Worm (Caenorhabditis elegans): ENCODE data around the gene nas-31.

The nas-31 gene

DNA sequence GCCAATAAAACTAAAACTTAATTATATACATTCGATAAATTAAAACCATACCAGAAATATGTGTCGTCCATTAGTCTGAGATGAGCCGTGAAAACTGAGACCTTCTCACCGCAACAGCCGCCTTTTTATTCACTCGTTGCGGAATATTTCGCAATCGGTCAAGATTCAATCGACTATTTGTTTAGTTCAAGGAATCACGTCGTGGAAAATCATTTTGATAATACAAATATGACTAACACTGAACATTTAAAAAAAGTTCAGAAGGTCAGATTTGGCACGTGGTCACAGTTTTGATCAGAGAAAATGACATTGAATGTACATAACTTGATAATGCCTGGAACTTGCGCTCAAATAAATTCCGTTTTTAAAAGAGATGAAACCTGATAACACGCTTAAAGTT lies 17.1 kb upstream of the nas-31 start, which contains the start of gene F17C11.11 (continued):
- no peak for TF ChIP-seq egl-13 (tag; optimal IDR thresholded peaks at IDR 0.05)
- no peak for TF ChIP-seq isw-1 (GFP tag; IDR thresholded peaks at IDR 0.05)
- TF ChIP-seq fkh-4 (tag; optimal IDR thresholded peaks at IDR 0.05; ENCODE audit: borderline replicate concordance), result no peak
- TF ChIP-seq skn-1 (tag; optimal IDR thresholded peaks at IDR 0.05), result peak; percentile 72
- no peak for TF ChIP-seq blmp-1 (tag; optimal IDR thresholded peaks at IDR 0.05)
- TF ChIP-seq mab-9 (GFP tag; IDR thresholded peaks at IDR 0.05), result no peak
- TF ChIP-seq rnt-1 (tag; optimal IDR thresholded peaks at IDR 0.05), result peak; percentile 52
- TF ChIP-seq lin-14 (GFP tag; optimal IDR thresholded peaks at IDR 0.05), result peak; percentile 27
- TF ChIP-seq ceh-63 (GFP tag; optimal IDR thresholded peaks at IDR 0.05), result no peak
- no peak for TF ChIP-seq ama-1 (optimal IDR thresholded peaks at IDR 0.05)
- TF ChIP-seq unc-130 (tag; optimal IDR thresholded peaks at IDR 0.05), result no peak
- TF ChIP-seq unc-86 (tag; optimal IDR thresholded peaks at IDR 0.05), result no peak
- peak in 1 of 2 experiments; percentile 1 for TF ChIP-seq lsy-2 (tag; optimal IDR thresholded peaks at IDR 0.05)
- peak; percentile 10 for TF ChIP-seq nhr-20 (tag; optimal IDR thresholded peaks at IDR 0.05)
- TF ChIP-seq C04F5.9 (tag; optimal IDR thresholded peaks at IDR 0.05), result no peak
- TF ChIP-seq nhr-71 (tag; optimal IDR thresholded peaks at IDR 0.05), result peak; percentile 48
- TF ChIP-seq nhr-76 (tag; optimal IDR thresholded peaks at IDR 0.05), result no peak
- no peak for TF ChIP-seq nhr-85 (tag)
- no peak for TF ChIP-seq hlh-4 (tag; optimal IDR thresholded peaks at IDR 0.05)
- TF ChIP-seq aly-2 (tag; optimal IDR thresholded peaks at IDR 0.05), result no peak
- no peak for TF ChIP-seq fkh-8 (tag; optimal IDR thresholded peaks at IDR 0.05)
- TF ChIP-seq nhr-11 (tag; optimal IDR thresholded peaks at IDR 0.05), result no peak
- TF ChIP-seq nhr-90 (tag; optimal IDR thresholded peaks at IDR 0.05; ENCODE audit: poor library complexity), result no peak
- TF ChIP-seq jun-1 (tag; optimal IDR thresholded peaks at IDR 0.05), result no peak
- TF ChIP-seq egl-27 (tag; optimal IDR thresholded peaks at IDR 0.05), result no peak
- no peak for TF ChIP-seq unc-30 (tag; optimal IDR thresholded peaks at IDR 0.05)
- no peak for TF ChIP-seq ztf-4 (tag; optimal IDR thresholded peaks at IDR 0.05)
- no peak for TF ChIP-seq sox-4 (tag; optimal IDR thresholded peaks at IDR 0.05)
- no peak for TF ChIP-seq xbp-1 (tag; optimal IDR thresholded peaks at IDR 0.05)
- no peak for TF ChIP-seq pag-3 (tag; optimal IDR thresholded peaks at IDR 0.05; ENCODE audit: borderline replicate concordance, insufficient read depth)
- no peak for TF ChIP-seq aha-1 (tag; optimal IDR thresholded peaks at IDR 0.05)
- TF ChIP-seq nhr-237 (tag; optimal IDR thresholded peaks at IDR 0.05), result no peak
- no peak for TF ChIP-seq tlp-1 (tag; optimal IDR thresholded peaks at IDR 0.05)

DNA sequence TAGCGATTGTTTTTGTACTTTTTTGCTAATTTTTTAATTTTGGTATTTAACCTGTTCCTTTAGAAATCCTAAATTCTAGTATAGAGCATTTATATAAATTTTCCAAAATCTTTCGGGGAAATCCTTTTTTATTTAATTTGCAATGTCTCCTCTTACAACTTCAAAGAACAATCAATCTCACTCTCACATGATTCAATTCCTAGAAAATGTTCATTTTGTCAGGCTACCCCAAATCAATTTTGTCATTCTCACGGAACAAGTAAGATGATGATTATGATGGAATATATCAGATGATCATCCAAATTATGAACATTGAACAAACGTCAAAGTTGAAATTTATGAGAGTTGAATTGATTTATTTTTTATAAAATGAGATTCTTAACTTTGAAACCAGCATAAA lies 15.6 kb upstream of the nas-31 start:
- TF ChIP-seq ets-5 (GFP tag; IDR thresholded peaks at IDR 0.05) (no peak), pag-3 (tag; optimal IDR thresholded peaks at IDR 0.05; ENCODE audit: borderline replicate concordance, insufficient read depth) (no peak), nhr-237 (tag; optimal IDR thresholded peaks at IDR 0.05) (no peak), C16A3.4 (tag; optimal IDR thresholded peaks at IDR 0.05) (no peak), lin-35 (GFP tag; optimal IDR thresholded peaks at IDR 0.05) (peak in 1 of 2 experiments; percentile 27), mep-1 (tag; optimal IDR thresholded peaks at IDR 0.05) (peak; percentile 30), elt-3 (tag; optimal IDR thresholded peaks at IDR 0.05) (peak in 1 of 6 experiments; percentile 65), ceh-63 (GFP tag; optimal IDR thresholded peaks at IDR 0.05) (no peak), unc-86 (tag; optimal IDR thresholded peaks at IDR 0.05) (no peak), fkh-10 (GFP tag; optimal IDR thresholded peaks at IDR 0.05) (peak; percentile 92), rnt-1 (tag; optimal IDR thresholded peaks at IDR 0.05) (no peak), nhr-47 (tag; optimal IDR thresholded peaks at IDR 0.05) (peak; percentile 73), egl-13 (tag; optimal IDR thresholded peaks at IDR 0.05) (no peak), fkh-8 (tag; optimal IDR thresholded peaks at IDR 0.05) (peak; percentile 79), lin-39 (tag; optimal IDR thresholded peaks at IDR 0.05) (no peak), tlp-1 (tag; optimal IDR thresholded peaks at IDR 0.05) (no peak), nhr-11 (tag; optimal IDR thresholded peaks at IDR 0.05) (peak; percentile 63), dpl-1 (GFP tag; optimal IDR thresholded peaks at IDR 0.05) (peak in 1 of 3 experiments; percentile 2), nhr-19 (GFP tag; conservative IDR thresholded peaks at IDR 0.05) (peak; percentile 88), snpc-4 (tag; optimal IDR thresholded peaks at IDR 0.05) (no peak), nhr-28 (tag; optimal IDR thresholded peaks at IDR 0.05) (no peak), ceh-8 (GFP tag; optimal IDR thresholded peaks at IDR 0.05) (peak; percentile 44), jun-1 (tag; optimal IDR thresholded peaks at IDR 0.05) (no peak), hpl-2 (GFP tag; optimal IDR thresholded peaks at IDR 0.05) (no peak), nhr-20 (tag; optimal IDR thresholded peaks at IDR 0.05) (peak; percentile 70), mef-2 (tag; optimal IDR thresholded peaks at IDR 0.05) (no peak), zip-4 (GFP tag; optimal IDR thresholded peaks at IDR 0.05) (no peak), isw-1 (GFP tag; IDR thresholded peaks at IDR 0.05) (no peak), nhr-71 (tag; optimal IDR thresholded peaks at IDR 0.05) (peak; percentile 88), fos-1 (tag; optimal IDR thresholded peaks at IDR 0.05) (no peak), sup-37 (GFP tag; optimal IDR thresholded peaks at IDR 0.05) (no peak), swsn-7 (tag; optimal IDR thresholded peaks at IDR 0.05) (peak; percentile 30)

Measured in whole organism, L1 larva.